Worm (Caenorhabditis elegans) whole organism, L3 larva: ENCODE results near the gene clec-157.

ENCODE experiments used
- daf-12 ChIP-seq: fragments of 150-350 bp; optimal IDR thresholded peaks from 2 replicates; lab custom pipeline; 2014; ENCODE audit warnings: missing biosample characterization, missing genetic modification reagents, missing genetic modification characterization
- mdl-1 ChIP-seq: fragments of 150-350 bp; optimal IDR thresholded peaks from 2 replicates; lab custom pipeline; 2014; ENCODE audit warnings: missing biosample characterization, missing genetic modification characterization
- pha-4 ChIP-seq: fragments of 150-350 bp; optimal IDR thresholded peaks from 2 replicates; lab custom pipeline; 2014; ENCODE audit warnings: missing biosample characterization, missing genetic modification reagents, missing genetic modification characterization
- pqm-1 ChIP-seq: fragments of 150-350 bp; optimal IDR thresholded peaks from 2 replicates; lab custom pipeline; 2017; ENCODE audit warnings: missing biosample characterization, missing genetic modification characterization, inconsistent platforms

ce11 chrIII:4830207-4830606 is 14.0 kb downstream of the clec-157 start, which contains the start of gene nspd-9:
- TF ChIP-seq pha-4 (no peak), pqm-1 (no peak), mdl-1 (tag; lab: Kevin White, UChicago) (no peak), daf-12 (tag; lab: Kevin White, UChicago) (no peak)
